Fruit fly (Drosophila melanogaster) Kc167 (cell line): Measurements from ENCODE around the gene CG34250.

Experiments
- Myc ChIP-seq: fragments of >200 bp; optimal IDR thresholded peaks from 2 replicates; lab custom pipeline; 2017; ENCODE audit warnings: missing external identifiers
- Sin3A ChIP-seq: fragments of >200 bp; optimal IDR thresholded peaks from 2 replicates; lab custom pipeline; 2018; ENCODE audit warnings: missing external identifiers
- h ChIP-seq: fragments of >200 bp; optimal IDR thresholded peaks from 3 replicates; lab custom pipeline; 2018; ENCODE audit warnings: missing external identifiers
- insv ChIP-seq: fragments of >200 bp; optimal IDR thresholded peaks from 3 replicates; lab custom pipeline; 2018; ENCODE audit warnings: missing external identifiers
- psq ChIP-seq: fragments of >200 bp; optimal IDR thresholded peaks from 2 replicates; lab custom pipeline; 2017; ENCODE audit warnings: missing external identifiers
- ttk ChIP-seq: sonication (Bioruptor generic); optimal IDR thresholded peaks from 2 replicates; lab custom pipeline; 2017; ENCODE audit warnings: missing external identifiers

The CG34250 gene

DNA sequence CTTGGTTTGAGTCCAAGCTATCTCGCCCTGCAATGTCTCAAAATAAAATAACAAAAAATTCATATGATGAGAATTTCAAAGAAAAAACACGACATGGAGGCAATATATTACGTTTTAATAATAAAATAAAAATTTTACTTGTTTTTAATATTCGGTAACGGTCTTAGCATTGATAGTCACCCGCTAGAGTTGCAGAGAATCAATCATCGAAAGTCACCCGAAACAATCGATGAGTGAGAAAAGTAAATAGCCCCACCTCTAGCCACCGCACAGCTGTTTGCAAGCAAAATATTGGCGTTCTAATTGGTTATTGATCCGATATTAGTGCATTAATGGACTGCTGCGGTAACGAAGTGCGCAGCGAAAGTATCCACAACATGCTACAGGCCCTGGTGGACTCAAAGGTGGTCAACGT, at the start of gene CG34250:
Gene CG34250, plus strand, starts transcription at position 244 of the 415 bp plus-strand sequence.
- TF ChIP-seq insv (lab: Kevin White, UChicago) (no peak), Myc (lab: Kevin White, UChicago) (no peak), psq (lab: Kevin White, UChicago) (no peak), h (lab: Kevin White, UChicago) (no peak), ttk (lab: Kevin White, UChicago) (no peak), Sin3A (lab: Kevin White, UChicago) (no peak)

DNA sequence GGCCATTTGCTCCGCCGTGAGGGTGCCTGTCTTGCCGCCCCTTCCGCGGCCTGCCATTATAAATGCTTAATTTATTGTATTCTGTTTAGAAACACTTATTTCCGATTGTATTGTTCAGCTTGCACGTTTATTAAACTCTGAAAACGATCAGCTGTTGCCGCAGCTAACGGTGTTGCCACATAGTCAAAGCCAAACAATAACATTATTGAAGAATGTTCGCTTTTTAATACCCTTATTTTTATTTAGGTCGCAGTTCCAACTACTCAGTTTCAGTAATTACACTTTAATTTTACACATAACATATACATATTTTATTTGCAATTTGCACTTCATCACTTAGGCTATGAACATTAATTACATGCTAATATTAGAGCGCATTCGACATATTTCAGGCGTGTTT, 49.0 kb upstream of the CG34250 start, which contains the start of gene Polr3G:
Gene Polr3G, minus strand, starts transcription at position 118 of the 400 bp plus-strand sequence.
- TF ChIP-seq h (lab: Kevin White, UChicago) (no peak), Sin3A (lab: Kevin White, UChicago) (no peak), Myc (lab: Kevin White, UChicago) (no peak), insv (lab: Kevin White, UChicago) (no peak), psq (lab: Kevin White, UChicago) (no peak), ttk (lab: Kevin White, UChicago) (no peak)

DNA sequence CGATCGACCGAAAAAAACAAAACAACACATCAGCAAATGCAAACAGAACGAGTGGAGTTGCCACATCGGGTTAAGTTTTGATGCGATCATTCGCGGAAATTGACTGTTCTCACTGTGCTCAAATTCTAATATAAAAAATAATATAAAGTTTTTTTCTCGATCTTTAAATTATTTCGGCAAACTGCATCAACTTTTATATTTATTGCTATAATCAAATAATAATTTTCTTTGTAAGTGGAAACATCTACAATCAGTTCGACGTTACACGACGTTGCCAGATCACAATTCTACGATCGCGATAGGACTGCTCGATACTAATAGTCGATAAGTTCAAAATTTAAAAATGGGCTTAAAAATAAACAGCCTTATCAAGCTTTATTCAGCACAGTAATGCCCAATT, 47.2 kb upstream of the CG34250 start, which contains the start of gene Gorab:
Gene Gorab, minus strand, starts transcription at position 58 of the 400 bp plus-strand sequence.
- no peak for TF ChIP-seq Sin3A (lab: Kevin White, UChicago)
- no peak for TF ChIP-seq ttk (lab: Kevin White, UChicago)
- TF ChIP-seq insv (lab: Kevin White, UChicago) = no peak
- TF ChIP-seq Myc (lab: Kevin White, UChicago) = no peak
- TF ChIP-seq h (lab: Kevin White, UChicago) = no peak
- no peak for TF ChIP-seq psq (lab: Kevin White, UChicago)

DNA sequence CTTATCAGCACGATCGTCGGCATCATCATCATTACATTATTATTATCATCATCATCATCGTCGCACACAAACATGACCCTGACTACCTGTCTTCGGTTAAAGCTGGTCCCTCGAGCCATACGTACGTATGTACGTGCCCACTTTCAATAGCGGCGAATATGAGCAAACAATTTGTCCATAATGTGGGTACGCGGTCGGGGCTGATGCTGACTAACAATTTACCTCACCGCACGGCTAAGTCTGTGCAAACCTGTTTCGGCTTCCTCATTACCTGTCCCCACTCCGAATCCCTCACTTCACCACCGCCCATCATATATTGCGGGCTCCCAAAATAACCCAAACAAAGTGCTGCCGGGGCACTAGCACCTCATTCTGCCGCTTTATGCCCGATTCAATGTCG, 45.6 kb upstream of the CG34250 start:
- TF ChIP-seq insv (lab: Kevin White, UChicago) (no peak), psq (lab: Kevin White, UChicago) (no peak), Myc (lab: Kevin White, UChicago) (no peak), h (lab: Kevin White, UChicago) (no peak), Sin3A (lab: Kevin White, UChicago) (no peak), ttk (lab: Kevin White, UChicago) (no peak)

DNA sequence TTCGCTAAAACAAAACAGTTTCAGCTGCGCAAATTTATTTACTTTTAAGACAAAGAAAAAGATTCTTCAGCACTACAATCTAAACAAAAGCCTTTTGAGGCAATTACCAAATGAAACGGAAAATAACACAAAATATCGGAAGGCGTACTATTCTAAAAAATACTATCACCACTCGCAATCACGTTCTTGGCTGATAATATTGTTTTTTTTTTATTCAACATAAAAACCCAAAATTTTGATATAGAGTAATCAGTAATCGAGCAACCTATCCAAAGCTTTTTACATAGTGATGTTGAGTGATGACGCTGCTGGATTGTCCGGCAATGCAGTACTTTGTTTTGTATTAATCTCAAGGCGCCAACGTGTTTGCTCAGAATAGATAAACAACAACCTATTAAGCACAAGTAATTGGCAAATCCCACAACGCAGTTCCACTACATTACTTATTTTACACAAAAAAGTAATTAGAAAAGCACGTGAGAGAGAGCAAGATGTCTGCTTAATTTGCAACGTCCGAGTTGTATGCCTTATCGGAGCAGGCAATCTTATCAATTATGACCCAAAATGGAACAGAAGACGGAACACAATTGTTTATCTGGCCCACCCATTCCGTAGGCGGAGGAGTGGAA, 45.0 kb upstream of the CG34250 start:
- TF ChIP-seq ttk (lab: Kevin White, UChicago) (no peak), Sin3A (lab: Kevin White, UChicago) (no peak), Myc (lab: Kevin White, UChicago) (no peak), h (lab: Kevin White, UChicago) (no peak), psq (lab: Kevin White, UChicago) (no peak), insv (lab: Kevin White, UChicago) (no peak)

DNA sequence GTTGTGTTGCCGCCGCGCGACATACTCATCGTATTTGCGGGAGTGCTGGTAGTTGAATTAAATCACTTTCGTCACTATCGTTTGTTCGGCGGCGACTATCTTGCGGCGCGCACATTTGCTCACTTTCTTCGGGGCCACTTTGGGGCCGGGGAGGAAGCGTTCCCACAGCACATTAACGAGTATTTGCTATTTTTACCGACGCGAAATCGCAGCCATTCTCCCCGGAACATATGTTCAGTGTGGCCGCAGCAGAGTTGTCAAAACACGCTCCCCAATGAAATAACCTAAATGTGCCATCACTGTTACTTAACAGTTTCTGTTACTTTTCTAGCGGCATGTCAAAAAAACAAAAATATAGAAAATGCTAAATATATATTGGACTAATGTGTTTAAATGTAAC, 43.1 kb upstream of the CG34250 start, which contains the start of gene frc:
Gene frc, minus strand, starts transcription at position 244 of the 400 bp plus-strand sequence.
- no peak for TF ChIP-seq insv (lab: Kevin White, UChicago)
- TF ChIP-seq psq (lab: Kevin White, UChicago) = no peak
- TF ChIP-seq Myc (lab: Kevin White, UChicago) = no peak
- no peak for TF ChIP-seq ttk (lab: Kevin White, UChicago)
- TF ChIP-seq Sin3A (lab: Kevin White, UChicago) = no peak
- TF ChIP-seq h (lab: Kevin White, UChicago) = no peak

DNA sequence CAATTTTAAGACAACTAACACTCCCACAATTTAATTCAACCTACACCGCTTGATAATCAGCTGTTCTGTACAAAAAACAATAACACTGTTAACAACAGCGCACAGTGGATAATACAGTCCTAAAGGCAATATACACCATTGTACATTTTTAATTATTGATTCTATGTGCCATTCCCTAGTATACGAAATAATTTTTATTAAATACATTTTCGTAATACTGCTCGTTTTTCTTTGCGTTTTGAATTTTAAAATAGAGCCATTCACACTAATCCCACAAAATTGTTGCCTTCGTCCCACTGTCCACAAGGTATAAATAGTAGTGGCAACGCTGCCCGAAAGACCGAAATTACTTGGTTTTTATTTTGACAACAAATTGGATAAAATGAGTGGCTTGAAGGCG, 42.5 kb upstream of the CG34250 start, which contains the start of the genes Coq4 and CG32176:
Gene Coq4, minus strand, starts transcription at position 67 of the 400 bp plus-strand sequence.
Gene CG32176, plus strand, starts transcription at position 314 of the 400 bp plus-strand sequence.
- TF ChIP-seq psq (lab: Kevin White, UChicago) (no peak), insv (lab: Kevin White, UChicago) (no peak), Sin3A (lab: Kevin White, UChicago) (no peak), Myc (lab: Kevin White, UChicago) (no peak), ttk (lab: Kevin White, UChicago) (no peak), h (lab: Kevin White, UChicago) (no peak)

DNA sequence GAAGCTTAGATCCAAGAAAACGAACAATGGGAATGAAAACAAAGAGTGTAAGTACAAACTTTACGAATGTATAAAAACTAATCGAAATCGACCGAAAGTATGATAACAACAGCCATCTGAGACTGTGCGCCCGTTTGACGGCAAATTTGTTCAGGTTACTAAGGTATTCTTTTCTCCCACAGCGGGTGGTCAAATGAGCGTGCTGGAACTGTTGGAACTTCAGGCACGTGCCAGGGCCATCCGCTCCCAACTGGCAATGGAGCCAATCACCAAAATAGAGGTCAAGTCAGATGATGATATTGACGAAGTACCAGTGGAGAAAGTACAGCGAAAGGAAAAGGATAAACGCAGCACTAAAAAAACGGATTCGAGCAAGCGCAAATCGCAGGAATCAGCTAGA, 39.7 kb upstream of the CG34250 start, which contains the start of gene CG12229:
Gene CG12229, minus strand, starts transcription at position 101 of the 400 bp plus-strand sequence.
- TF ChIP-seq Sin3A (lab: Kevin White, UChicago) = no peak
- no peak for TF ChIP-seq ttk (lab: Kevin White, UChicago)
- TF ChIP-seq Myc (lab: Kevin White, UChicago) = no peak
- no peak for TF ChIP-seq insv (lab: Kevin White, UChicago)
- TF ChIP-seq psq (lab: Kevin White, UChicago) = no peak
- no peak for TF ChIP-seq h (lab: Kevin White, UChicago)

DNA sequence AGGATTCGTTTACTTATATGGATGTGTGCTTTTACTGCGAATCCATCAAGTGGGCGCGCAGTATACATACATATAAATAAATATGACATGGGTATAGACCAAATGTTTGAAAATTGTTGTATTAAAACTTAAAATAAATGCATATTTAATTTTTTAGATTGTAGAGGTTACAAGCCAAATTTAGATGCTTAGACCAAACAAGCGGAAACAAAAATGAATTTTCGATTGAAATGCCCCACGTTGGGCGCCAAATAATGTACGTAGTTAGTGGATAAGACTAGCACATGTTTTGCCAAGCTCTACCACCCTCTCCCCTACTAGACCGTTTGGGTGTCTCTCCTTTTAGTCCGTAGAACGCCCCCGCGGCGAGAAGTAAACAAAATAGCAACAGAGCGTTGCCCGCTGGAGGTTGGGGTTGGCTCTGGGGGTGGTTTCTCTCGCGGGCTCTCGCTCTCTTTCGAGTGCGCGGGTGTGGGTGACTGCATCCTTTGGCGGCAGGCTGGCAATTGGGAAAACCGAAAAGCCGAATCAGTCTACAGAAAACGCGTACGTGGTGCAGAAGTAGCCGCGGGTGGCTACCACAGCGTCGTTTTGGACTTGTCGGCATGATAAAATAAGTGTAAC, 37.0 kb upstream of the CG34250 start, which contains the start of gene CG18265:
Gene CG18265, plus strand, starts transcription at position 530 of the 624 bp plus-strand sequence.
- TF ChIP-seq ttk (lab: Kevin White, UChicago) (no peak), h (lab: Kevin White, UChicago) (no peak), Sin3A (lab: Kevin White, UChicago) (no peak), insv (lab: Kevin White, UChicago) (no peak), Myc (lab: Kevin White, UChicago) (no peak), psq (lab: Kevin White, UChicago) (no peak)

DNA sequence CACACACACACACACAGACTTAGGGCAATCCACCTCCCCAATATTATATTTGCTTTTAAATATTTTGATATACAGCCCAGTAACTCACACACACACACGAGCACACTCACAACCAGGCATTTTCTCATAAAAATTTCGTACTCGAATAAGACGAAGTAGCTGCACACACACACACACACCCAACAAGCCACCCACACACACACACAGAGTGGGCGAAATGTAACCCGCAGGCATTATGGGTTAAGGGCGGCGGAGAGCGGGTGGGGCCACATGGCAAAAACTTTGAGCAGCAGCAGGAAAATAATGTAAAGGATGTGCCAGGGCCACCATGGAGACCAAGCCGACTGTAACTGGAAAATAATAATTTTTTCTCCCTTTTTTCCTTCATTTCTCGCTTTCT, 34.4 kb upstream of the CG34250 start:
- TF ChIP-seq Sin3A (lab: Kevin White, UChicago) (no peak), Myc (lab: Kevin White, UChicago) (no peak), h (lab: Kevin White, UChicago) (no peak), psq (lab: Kevin White, UChicago) (no peak), ttk (lab: Kevin White, UChicago) (no peak), insv (lab: Kevin White, UChicago) (no peak)
